Worm (Caenorhabditis elegans): ENCODE measurements around the gene gst-42.

DNA sequence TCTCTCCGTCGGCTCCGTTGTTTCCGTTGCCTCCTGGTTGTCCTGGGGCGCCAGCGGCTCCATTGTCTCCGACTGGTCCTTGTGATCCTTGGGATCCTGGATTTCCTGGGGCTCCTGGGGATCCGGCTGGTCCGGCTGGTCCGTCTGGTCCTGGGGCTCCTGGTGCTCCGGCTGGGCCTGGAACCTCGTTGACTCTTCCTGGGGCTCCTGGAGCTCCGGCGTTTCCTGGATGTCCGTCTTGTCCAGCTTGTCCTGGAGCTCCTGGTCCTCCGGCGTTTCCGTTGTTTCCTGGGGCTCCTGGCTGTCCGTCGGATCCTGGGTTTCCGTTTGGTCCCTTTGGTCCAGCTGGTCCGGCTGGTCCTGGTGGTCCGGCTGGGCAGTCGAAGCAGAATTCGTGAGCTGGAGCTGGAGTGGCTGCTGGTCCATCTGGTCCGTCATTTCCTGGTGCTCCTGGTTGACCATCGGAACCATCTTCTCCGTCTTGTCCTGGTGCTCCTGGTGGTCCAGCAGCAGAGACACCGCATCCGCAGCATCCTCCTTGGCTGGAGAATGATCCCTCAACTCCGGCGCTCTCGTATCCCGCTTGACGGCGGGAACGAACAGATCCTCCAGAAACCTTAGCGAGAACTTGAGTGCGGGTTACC lies 16.2 kb downstream of the gst-42 start:
- TF ChIP-seq him-1 (tag; optimal IDR thresholded peaks at IDR 0.05) (no peak), dao-5 (tag; optimal IDR thresholded peaks at IDR 0.05) (no peak)
